Worm (Caenorhabditis elegans): ENCODE results near the gene gcy-13.

The gcy-13 gene

ce11 chrV:12354193-12354830, 15.0 kb downstream of the gcy-13 start:
- TF ChIP-seq nhr-237 (tag; optimal IDR thresholded peaks at IDR 0.05): no peak
- no peak for TF ChIP-seq efl-1 (optimal IDR thresholded peaks at IDR 0.05)
- peak in 1 of 2 experiments; percentile 11 for TF ChIP-seq efl-1 (GFP tag; optimal IDR thresholded peaks at IDR 0.05 in 1 of 2)
- peak; percentile 82 for TF ChIP-seq blmp-1 (tag; optimal IDR thresholded peaks at IDR 0.05)
- peak; percentile 36 for TF ChIP-seq ama-1 (optimal IDR thresholded peaks at IDR 0.05)
- TF ChIP-seq mep-1 (tag; optimal IDR thresholded peaks at IDR 0.05): no peak

ce11 chrV:12353505-12353904, 15.8 kb downstream of the gcy-13 start:
- TF ChIP-seq ceh-8 (GFP tag; optimal IDR thresholded peaks at IDR 0.05): peak; percentile 79
- no peak for TF ChIP-seq elt-2 (tag; optimal IDR thresholded peaks at IDR 0.05)
- no peak for TF ChIP-seq lsy-2 (tag; optimal IDR thresholded peaks at IDR 0.05)
- peak; percentile 13 for TF ChIP-seq nhr-85 (tag)
- TF ChIP-seq C34B4.2 (tag; optimal IDR thresholded peaks at IDR 0.05): no peak
- TF ChIP-seq mef-2 (tag; optimal IDR thresholded peaks at IDR 0.05): no peak
- TF ChIP-seq fkh-4 (tag; optimal IDR thresholded peaks at IDR 0.05; ENCODE audit: borderline replicate concordance): no peak
- TF ChIP-seq efl-1 (optimal IDR thresholded peaks at IDR 0.05): no peak
- peak in 1 of 2 experiments; percentile 51 for TF ChIP-seq efl-1 (GFP tag; optimal IDR thresholded peaks at IDR 0.05 in 1 of 2)

ce11 chrV:12352881-12353280, 16.5 kb downstream of the gcy-13 start:
- TF ChIP-seq unc-30 (tag; optimal IDR thresholded peaks at IDR 0.05): no peak
- TF ChIP-seq ama-1 (optimal IDR thresholded peaks at IDR 0.05): peak; percentile 45
- no peak for TF ChIP-seq grh-1 (GFP tag; IDR thresholded peaks at IDR 0.05)

ce11 chrV:12352445-12352844, 16.9 kb downstream of the gcy-13 start, which contains the start of gene sqt-3:
sqt-3 (plus strand) TSS chrV:12352745.
- TF ChIP-seq nhr-12 (tag; optimal IDR thresholded peaks at IDR 0.05): no peak
- TF ChIP-seq pax-3 (tag; optimal IDR thresholded peaks at IDR 0.05): no peak
- TF ChIP-seq tlp-1 (tag; optimal IDR thresholded peaks at IDR 0.05): no peak
- TF ChIP-seq ztf-4 (tag; optimal IDR thresholded peaks at IDR 0.05): no peak
- no peak for TF ChIP-seq lin-13 (GFP tag; optimal IDR thresholded peaks at IDR 0.05)
- TF ChIP-seq lin-35 (GFP tag; optimal IDR thresholded peaks at IDR 0.05): no peak
- TF ChIP-seq xbp-1 (tag; optimal IDR thresholded peaks at IDR 0.05): no peak
- no peak for TF ChIP-seq ama-1 (optimal IDR thresholded peaks at IDR 0.05)
- no peak for TF ChIP-seq pqm-1 (tag; optimal IDR thresholded peaks at IDR 0.05)
- no peak for TF ChIP-seq nhr-237 (tag; optimal IDR thresholded peaks at IDR 0.05)
- no peak for TF ChIP-seq snu-23 (GFP tag; optimal IDR thresholded peaks at IDR 0.05)
- no peak for TF ChIP-seq hlh-17 (GFP tag; optimal IDR thresholded peaks at IDR 0.05; ENCODE audit: borderline replicate concordance)
- no peak for TF ChIP-seq irx-1 (tag; optimal IDR thresholded peaks at IDR 0.05)
- TF ChIP-seq efl-1 (optimal IDR thresholded peaks at IDR 0.05): no peak
- TF ChIP-seq efl-1 (GFP tag; optimal IDR thresholded peaks at IDR 0.05 in 1 of 2): no peak

- TF ChIP-seq C16A3.4 (tag; optimal IDR thresholded peaks at IDR 0.05) (no peak), efl-1 (optimal IDR thresholded peaks at IDR 0.05) (no peak), efl-1 (GFP tag; optimal IDR thresholded peaks at IDR 0.05 in 1 of 2) (peak in 1 of 2 experiments; percentile 78), elt-3 (tag; optimal IDR thresholded peaks at IDR 0.05) (peak in 1 of 6 experiments; percentile 7), dpl-1 (GFP tag; optimal IDR thresholded peaks at IDR 0.05) (no peak), hpl-2 (GFP tag; optimal IDR thresholded peaks at IDR 0.05) (no peak), blmp-1 (tag; optimal IDR thresholded peaks at IDR 0.05) (peak; percentile 29), nhr-20 (tag; optimal IDR thresholded peaks at IDR 0.05) (peak; percentile 3), sox-4 (tag; optimal IDR thresholded peaks at IDR 0.05) (no peak)
Observed at ce11 chrV:12351842-12352241, 17.5 kb downstream of the gcy-13 start.

ce11 chrV:12349365-12349764, 20.0 kb downstream of the gcy-13 start:
- TF ChIP-seq dsc-1 (tag; optimal IDR thresholded peaks at IDR 0.05) (no peak), nhr-237 (tag; optimal IDR thresholded peaks at IDR 0.05) (no peak), pqm-1 (tag; optimal IDR thresholded peaks at IDR 0.05) (no peak), Y116A8C.19 (tag; optimal IDR thresholded peaks at IDR 0.05; ENCODE audit: borderline replicate concordance) (no peak), nhr-12 (tag; optimal IDR thresholded peaks at IDR 0.05) (no peak), blmp-1 (tag; optimal IDR thresholded peaks at IDR 0.05) (peak; percentile 96)

Data from whole organism, L1 larva.